Worm (Caenorhabditis elegans) whole organism, L2 larva: Measurements from ENCODE around the gene aqp-6.

Source experiments
- lin-39 ChIP-seq: fragments of 150-350 bp; optimal IDR thresholded peaks from 2 replicates; lab custom pipeline; 2014; ENCODE audit warnings: missing biosample characterization, missing genetic modification reagents, missing genetic modification characterization
- nhr-11 ChIP-seq: fragments of 150-350 bp; optimal IDR thresholded peaks from 2 replicates; lab custom pipeline; 2014; ENCODE audit warnings: missing biosample characterization, missing genetic modification characterization
- nhr-237 ChIP-seq: fragments of 150-350 bp; optimal IDR thresholded peaks from 2 replicates; lab custom pipeline; 2014; ENCODE audit warnings: missing biosample characterization, missing genetic modification characterization
- snpc-4 ChIP-seq: fragments of 150-350 bp; optimal IDR thresholded peaks from 2 replicates; lab custom pipeline; 2014; ENCODE audit warnings: missing biosample characterization, missing genetic modification characterization
- ztf-11 ChIP-seq: sonication (generic microtip); optimal IDR thresholded peaks from 2 replicates; lab custom pipeline; 2017; ENCODE audit warnings: missing biosample characterization, missing genetic modification characterization

DNA sequence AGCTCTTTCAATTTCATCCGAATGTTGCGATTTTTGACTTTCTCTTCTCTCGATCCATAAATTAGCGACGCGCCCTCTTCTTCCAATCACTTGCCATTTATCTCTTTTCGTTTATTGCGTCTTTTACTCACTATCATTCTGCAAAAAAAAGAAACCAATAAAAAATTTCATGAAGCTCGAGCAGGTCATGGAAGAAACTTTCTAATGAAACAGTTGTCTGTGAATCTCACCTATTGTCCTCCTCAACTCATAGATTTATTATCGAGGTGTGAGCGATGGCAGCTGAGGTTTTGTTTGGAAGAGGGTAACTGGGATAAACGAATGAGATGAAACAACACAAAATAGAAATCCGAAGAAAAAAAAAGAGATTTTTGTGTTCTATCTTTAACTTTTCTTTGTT is 16.0 kb downstream of the aqp-6 start:
- TF ChIP-seq ztf-11 (tag; lab: Kevin White, UChicago): no peak
- TF ChIP-seq nhr-11 (tag; lab: Kevin White, UChicago): no peak
- TF ChIP-seq snpc-4 (tag; lab: Kevin White, UChicago): no peak
- no peak for TF ChIP-seq lin-39 (tag; lab: Kevin White, UChicago)
- TF ChIP-seq nhr-237 (tag; lab: Kevin White, UChicago): no peak
